Worm (Caenorhabditis elegans) whole organism, young adult: ENCODE data around the gene sre-19.
A peak's percentile ranks its signal among the peaks of the same experiment; 100 is the strongest.

Experiments
- B0019.2 ChIP-seq: fragments of 200-800 bp; sonication (Bioruptor generic); conservative IDR thresholded peaks from 2 replicates; pipeline ENCODE4 v1.3.6; 2022; ENCODE audit warnings: missing genetic modification reagents, missing genetic modification characterization, missing compliant biosample characterization
- B0336.3 ChIP-seq: fragments of 200-800 bp; sonication (Bioruptor generic); IDR thresholded peaks from 2 replicates; pipeline ENCODE4 v1.3.6; 2022; ENCODE audit warnings: missing genetic modification characterization, missing compliant biosample characterization
- C06A6.2 ChIP-seq: fragments of 200-800 bp; sonication (Bioruptor generic); conservative IDR thresholded peaks from 2 replicates; pipeline ENCODE4 v1.3.6; 2022; ENCODE audit warnings: missing genetic modification characterization, missing compliant biosample characterization
- F22D6.2 ChIP-seq: sonication (generic microtip); optimal IDR thresholded peaks from 2 replicates; lab custom pipeline; 2016; ENCODE audit warnings: mild to moderate bottlenecking, missing genetic modification characterization, missing compliant biosample characterization
- F33H1.4 ChIP-seq: fragments of 200-800 bp; sonication (Bioruptor generic); IDR thresholded peaks from 2 replicates; pipeline ENCODE4 v1.3.6; 2022; ENCODE audit warnings: missing genetic modification reagents, missing genetic modification characterization, missing compliant biosample characterization
- F37B4.10 ChIP-seq: fragments of 200-800 bp; sonication (Bioruptor generic); IDR thresholded peaks from 2 replicates; pipeline ENCODE4 v1.3.6; 2022; ENCODE audit warnings: missing genetic modification characterization, missing compliant biosample characterization
- F49E8.2 ChIP-seq: sonication (generic microtip); optimal IDR thresholded peaks from 3 replicates; lab custom pipeline; 2017; ENCODE audit warnings: missing genetic modification characterization, mild to moderate bottlenecking, missing compliant biosample characterization, antibody characterized with exemption, moderate library complexity; ENCODE audit not compliant: insufficient read depth
- F55B11.4 ChIP-seq: sonication (generic microtip); optimal IDR thresholded peaks from 2 replicates; lab custom pipeline; 2016; ENCODE audit warnings: missing compliant biosample characterization, missing genetic modification characterization, borderline replicate concordance; ENCODE audit not compliant: insufficient read depth
- K11D2.4 ChIP-seq: fragments of 200-800 bp; sonication (Bioruptor generic); IDR thresholded peaks from 2 replicates; pipeline ENCODE4 v1.3.6; 2022; ENCODE audit warnings: missing genetic modification reagents, missing genetic modification characterization, missing compliant biosample characterization
- K12H6.12 ChIP-seq: fragments of 200-800 bp; sonication (Bioruptor generic); optimal IDR thresholded peaks from 2 replicates; lab custom pipeline; 2018; ENCODE audit warnings: mild to moderate bottlenecking, missing genetic modification characterization, missing compliant biosample characterization
- T07F8.4 ChIP-seq: sonication (generic microtip); optimal IDR thresholded peaks from 2 replicates; lab custom pipeline; 2016; ENCODE audit warnings: mild to moderate bottlenecking, missing genetic modification characterization, moderate library complexity, missing compliant biosample characterization
- Y53F4B.3 ChIP-seq: fragments of 200-800 bp; sonication (Bioruptor generic); IDR thresholded peaks from 2 replicates; pipeline ENCODE4 v1.3.6; 2022; ENCODE audit warnings: missing genetic modification reagents, missing genetic modification characterization, missing compliant biosample characterization
- Y53G8AR.9 ChIP-seq: fragments of 200-800 bp; sonication (Bioruptor generic); conservative IDR thresholded peaks from 2 replicates; pipeline ENCODE4 v1.3.6; 2022; ENCODE audit warnings: missing genetic modification reagents, missing genetic modification characterization, missing compliant biosample characterization
- Y67H2A.10 ChIP-seq: fragments of 200-800 bp; sonication (Bioruptor generic); conservative IDR thresholded peaks from 2 replicates; pipeline ENCODE4 v1.3.6; 2022; ENCODE audit warnings: missing genetic modification reagents, missing genetic modification characterization, missing compliant biosample characterization
- ZK185.1 ChIP-seq: sonication (generic microtip); optimal IDR thresholded peaks from 2 replicates; lab custom pipeline; 2016; ENCODE audit warnings: mild to moderate bottlenecking, missing genetic modification characterization, missing compliant biosample characterization; ENCODE audit not compliant: poor library complexity, severe bottlenecking
- akir-1 ChIP-seq: fragments of 200-800 bp; sonication (Bioruptor generic); optimal IDR thresholded peaks from 2 replicates; lab custom pipeline; 2018; ENCODE audit warnings: mild to moderate bottlenecking, missing genetic modification characterization, moderate library complexity, missing compliant biosample characterization
- ama-1 ChIP-seq, 3 experiments: fragments of 150-350 bp in 1 of 3; sonication (generic microtip) in 2 of 3; optimal IDR thresholded peaks; 2 replicates each; lab custom pipeline; 2014 to 2018; ENCODE audit warnings: missing biosample characterization in 2 of 3, missing genetic modification characterization in 2 of 3, missing genetic modification reagents in 2 of 3
- attf-6 ChIP-seq: fragments of 200-800 bp; sonication (Bioruptor generic); IDR thresholded peaks from 2 replicates; pipeline ENCODE4 v1.3.6; 2022; ENCODE audit warnings: missing genetic modification reagents, missing genetic modification characterization, missing compliant biosample characterization
- bed-1 ChIP-seq: fragments of 200-800 bp; sonication (Bioruptor generic); IDR thresholded peaks from 2 replicates; pipeline ENCODE4 v1.3.6; 2022; ENCODE audit warnings: missing genetic modification reagents, missing genetic modification characterization, missing compliant biosample characterization
- ccch-3 ChIP-seq: fragments of 200-800 bp; sonication (Bioruptor generic); optimal IDR thresholded peaks from 2 replicates; lab custom pipeline; 2018; ENCODE audit warnings: mild to moderate bottlenecking, missing genetic modification characterization, missing compliant biosample characterization
- cebp-1 ChIP-seq, 2 experiments: fragments of 200-800 bp in 1 of 2; sonication (Bioruptor generic) in 1 of 2; sonication (generic microtip) in 1 of 2; IDR thresholded peaks in 1 of 2; optimal IDR thresholded peaks in 1 of 2; 2 replicates each; pipeline versions ENCODE4 v1.3.6 to Lab custom; 2017 to 2022; ENCODE audit warnings: missing compliant biosample characterization in 2 of 2, missing genetic modification characterization in 2 of 2, mild to moderate bottlenecking in 1 of 2, missing genetic modification reagents in 1 of 2, moderate library complexity in 1 of 2
- ceh-58 ChIP-seq: fragments of 200-800 bp; sonication (Bioruptor generic); IDR thresholded peaks from 2 replicates; pipeline ENCODE4 v1.3.6; 2022; ENCODE audit warnings: missing genetic modification characterization, missing compliant biosample characterization
- dox-1 ChIP-seq: fragments of 200-800 bp; sonication (Bioruptor generic); IDR thresholded peaks from 2 replicates; pipeline ENCODE4 v1.3.6; 2022; ENCODE audit warnings: missing genetic modification reagents, missing genetic modification characterization, missing compliant biosample characterization
- efl-1 ChIP-seq: fragments of 150-350 bp; optimal IDR thresholded peaks from 2 replicates; lab custom pipeline; 2014; ENCODE audit warnings: missing biosample characterization, missing genetic modification reagents, missing genetic modification characterization
- egl-18 ChIP-seq: fragments of 200-800 bp; sonication (Bioruptor generic); IDR thresholded peaks from 2 replicates; pipeline ENCODE4 v1.3.6; 2022; ENCODE audit warnings: missing genetic modification reagents, missing genetic modification characterization, missing compliant biosample characterization
- ets-4 ChIP-seq: fragments of 200-800 bp; sonication (Bioruptor generic); optimal IDR thresholded peaks from 2 replicates; lab custom pipeline; 2018; ENCODE audit warnings: mild to moderate bottlenecking, missing genetic modification characterization, missing compliant biosample characterization
- lin-40 ChIP-seq: sonication (generic microtip); optimal IDR thresholded peaks from 2 replicates; lab custom pipeline; 2016; ENCODE audit warnings: missing genetic modification characterization, mild to moderate bottlenecking, missing compliant biosample characterization, missing genotype, missing genetic modification reagents
- lin-54 ChIP-seq: fragments of 200-800 bp; sonication (Bioruptor generic); optimal IDR thresholded peaks from 2 replicates; lab custom pipeline; 2018; ENCODE audit warnings: mild to moderate bottlenecking, missing genetic modification characterization, missing compliant biosample characterization
- lsy-27 ChIP-seq: sonication (generic microtip); optimal IDR thresholded peaks from 2 replicates; lab custom pipeline; 2017; ENCODE audit warnings: missing genetic modification characterization, mild to moderate bottlenecking, missing compliant biosample characterization, antibody characterized with exemption, missing genotype, borderline replicate concordance; ENCODE audit not compliant: insufficient read depth
- madf-3 ChIP-seq: fragments of 200-800 bp; sonication (Bioruptor generic); IDR thresholded peaks from 2 replicates; pipeline ENCODE4 v1.3.6; 2022; ENCODE audit warnings: missing genetic modification reagents, missing genetic modification characterization, missing compliant biosample characterization
- madf-8 ChIP-seq: fragments of 200-800 bp; sonication (Bioruptor generic); conservative IDR thresholded peaks from 2 replicates; pipeline ENCODE4 v1.3.6; 2022; ENCODE audit warnings: missing genetic modification reagents, missing genetic modification characterization, missing compliant biosample characterization
- mcd-1 ChIP-seq: fragments of 200-800 bp; sonication (Bioruptor generic); IDR thresholded peaks from 2 replicates; pipeline ENCODE4 v1.3.6; 2022; ENCODE audit warnings: missing genetic modification reagents, missing genetic modification characterization, missing compliant biosample characterization
- mel-28 ChIP-seq: sonication (generic microtip); optimal IDR thresholded peaks from 2 replicates; lab custom pipeline; 2016; ENCODE audit warnings: borderline replicate concordance, mild to moderate bottlenecking, missing genetic modification characterization, missing compliant biosample characterization
- mxl-1 ChIP-seq: sonication (generic microtip); optimal IDR thresholded peaks from 2 replicates; lab custom pipeline; 2016; ENCODE audit warnings: missing genetic modification characterization, missing compliant biosample characterization
- nfyb-1 ChIP-seq: fragments of 200-800 bp; sonication (Bioruptor generic); IDR thresholded peaks from 2 replicates; pipeline ENCODE4 v1.3.6; 2022; ENCODE audit warnings: missing genetic modification reagents, missing genetic modification characterization, missing compliant biosample characterization
- nhr-120 ChIP-seq: fragments of 200-800 bp; sonication (Bioruptor generic); IDR thresholded peaks from 2 replicates; pipeline ENCODE4 v1.3.6; 2022; ENCODE audit warnings: missing genetic modification characterization, missing compliant biosample characterization
- nhr-179 ChIP-seq: sonication (generic microtip); optimal IDR thresholded peaks from 2 replicates; lab custom pipeline; 2016; ENCODE audit warnings: mild to moderate bottlenecking, missing genetic modification characterization, missing compliant biosample characterization
- nhr-27 ChIP-seq: fragments of 200-800 bp; sonication (Bioruptor generic); optimal IDR thresholded peaks from 2 replicates; lab custom pipeline; 2018; ENCODE audit warnings: mild to moderate bottlenecking, missing genetic modification characterization, moderate library complexity, missing compliant biosample characterization
- nhr-90 ChIP-seq: sonication (generic microtip); optimal IDR thresholded peaks from 2 replicates; lab custom pipeline; 2016; ENCODE audit warnings: missing genotype, mild to moderate bottlenecking, missing genetic modification characterization, missing compliant biosample characterization
- pha-4 ChIP-seq: fragments of 150-350 bp; sonication (generic microtip); optimal IDR thresholded peaks from 2 replicates; lab custom pipeline; 2014; ENCODE audit warnings: missing biosample characterization, missing genetic modification reagents, missing genetic modification characterization
- sea-2 ChIP-seq: fragments of 200-800 bp; sonication (Bioruptor generic); IDR thresholded peaks from 2 replicates; pipeline ENCODE4 v1.3.6; 2022; ENCODE audit warnings: missing genetic modification characterization, missing compliant biosample characterization
- snpc-3.4 ChIP-seq: sonication (generic microtip); optimal IDR thresholded peaks from 2 replicates; lab custom pipeline; 2017; ENCODE audit warnings: missing genetic modification characterization, mild to moderate bottlenecking, missing compliant biosample characterization, antibody characterized with exemption, moderate library complexity, missing genotype, missing genetic modification reagents
- unc-130 ChIP-seq: sonication (generic microtip); optimal IDR thresholded peaks from 2 replicates; lab custom pipeline; 2016; ENCODE audit warnings: missing genetic modification reagents, missing genetic modification characterization, missing compliant biosample characterization
- zim-3 ChIP-seq: sonication (generic microtip); optimal IDR thresholded peaks from 2 replicates; lab custom pipeline; 2017; ENCODE audit warnings: mild to moderate bottlenecking, missing genetic modification characterization, moderate library complexity, missing compliant biosample characterization
- ztf-22 ChIP-seq: fragments of 200-800 bp; sonication (Bioruptor generic); optimal IDR thresholded peaks from 2 replicates; lab custom pipeline; 2018; ENCODE audit warnings: mild to moderate bottlenecking, missing genetic modification characterization, moderate library complexity, missing compliant biosample characterization
- ztf-3 ChIP-seq: fragments of 200-800 bp; sonication (Bioruptor generic); optimal IDR thresholded peaks from 2 replicates; lab custom pipeline; 2018; ENCODE audit warnings: mild to moderate bottlenecking, missing genetic modification characterization, missing compliant biosample characterization
- ztf-6 ChIP-seq: fragments of 200-800 bp; sonication (Bioruptor generic); IDR thresholded peaks from 2 replicates; pipeline ENCODE4 v1.3.6; 2022; ENCODE audit warnings: missing genetic modification reagents, missing genetic modification characterization, missing compliant biosample characterization

sre-19 gene

DNA sequence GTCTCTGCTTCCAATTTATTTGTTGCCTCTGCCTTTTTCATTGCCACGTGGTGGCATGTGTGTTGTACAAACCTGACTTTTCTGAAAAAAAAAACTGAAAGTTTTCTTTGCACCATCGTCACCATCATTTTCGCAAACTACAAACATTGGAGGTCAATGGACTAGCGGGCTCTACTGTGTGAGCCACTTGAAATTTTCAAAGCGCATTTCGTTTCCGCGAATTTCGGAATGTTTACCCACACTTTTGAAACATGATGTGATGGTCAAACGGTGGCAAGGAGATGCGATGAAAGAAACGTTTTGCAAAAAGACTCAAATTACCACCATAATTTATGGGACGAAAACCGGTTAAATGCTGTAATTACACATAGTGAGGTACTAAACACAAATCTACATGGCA lies 30.9 kb downstream of the sre-19 start (continued):
- TF ChIP-seq sea-2 (GFP tag; lab: Robert Waterston, UW) (no peak), K12H6.12 (tag; lab: Kevin White, UChicago) (no peak), nhr-179 (tag; lab: Kevin White, UChicago) (no peak), F33H1.4 (0 out of 2 replicates have a peak, but pooled peaks have one; percentile 12), F55B11.4 (no peak), Y53G8AR.9 (peak; percentile 60; the same call in 1 of the 2 replicates), unc-130 (GFP tag; lab: Kevin White, UChicago) (no peak), nfyb-1 (GFP tag; lab: Robert Waterston, UW) (0 out of 2 replicates have a peak, but pooled peaks have one; percentile 49), F37B4.10 (GFP tag; lab: Robert Waterston, UW) (no peak), efl-1 (GFP tag; lab: Kevin White, UChicago) (no peak), nhr-120 (no peak), lin-40 (no peak), cebp-1 (GFP tag; IDR thresholded peaks at IDR 0.05; lab: Robert Waterston, UW) (no peak), cebp-1 (tag; optimal IDR thresholded peaks at IDR 0.05; lab: Kevin White, UChicago) (peak; percentile 27), K11D2.4 (no peak), C06A6.2 (no peak), ccch-3 (GFP tag; lab: Kevin White, UChicago) (no peak), ztf-22 (no peak), Y53F4B.3 (GFP tag; lab: Robert Waterston, UW) (no peak), nhr-27 (tag; lab: Kevin White, UChicago) (no peak), ama-1 (optimal IDR thresholded peaks at IDR 0.05; lab: Kevin White, UChicago) (no peak), ama-1 (GFP tag; optimal IDR thresholded peaks at IDR 0.05; lab: Kevin White, UChicago) (peak; percentile 4 to 43), dox-1 (GFP tag; lab: Robert Waterston, UW) (no peak), ets-4 (GFP tag; lab: Kevin White, UChicago) (peak; percentile 14), zim-3 (tag; lab: Kevin White, UChicago) (no peak), egl-18 (GFP tag; lab: Robert Waterston, UW) (no peak), T07F8.4 (tag; lab: Kevin White, UChicago) (no peak), ztf-6 (no peak), snpc-3.4 (peak; percentile 40), mel-28 (no peak), akir-1 (GFP tag; lab: Kevin White, UChicago) (no peak), mxl-1 (peak; percentile 43), attf-6 (GFP tag; lab: Robert Waterston, UW) (no peak), ceh-58 (GFP tag; lab: Robert Waterston, UW) (no peak), madf-3 (no peak), ztf-3 (GFP tag; lab: Kevin White, UChicago) (no peak), F22D6.2 (no peak), lin-54 (GFP tag; lab: Kevin White, UChicago) (peak; percentile 24), nhr-90 (tag; lab: Kevin White, UChicago) (no peak), bed-1 (GFP tag; lab: Robert Waterston, UW) (no peak), madf-8 (no peak), Y67H2A.10 (no peak), F49E8.2 (tag; lab: Kevin White, UChicago) (peak; percentile 33), ZK185.1 (tag; lab: Kevin White, UChicago) (no peak), B0336.3 (GFP tag; lab: Robert Waterston, UW) (peak; percentile 63; the same call in 1 of the 2 replicates), pha-4 (tag; lab: Kevin White, UChicago) (peak; percentile 16), mcd-1 (GFP tag; lab: Robert Waterston, UW) (no peak), B0019.2 (GFP tag; lab: Robert Waterston, UW) (no peak), lsy-27 (no peak)
